Worm (Caenorhabditis elegans) whole organism, L1 larva: ENCODE measurements around the gene nhr-180.

Source experiments
- ama-1 ChIP-seq: fragments of 150-350 bp; optimal IDR thresholded peaks from 2 replicates; lab custom pipeline; 2014
- egl-27 ChIP-seq, 2 experiments: fragments of 150-350 bp in 1 of 2; sonication (generic microtip); optimal IDR thresholded peaks; 3 replicates each; lab custom pipeline; 2017 to 2018; ENCODE audit warnings: missing biosample characterization in 2 of 2, missing genetic modification characterization in 2 of 2, missing genetic modification reagents in 2 of 2
- nhr-47 ChIP-seq: sonication (generic microtip); optimal IDR thresholded peaks from 2 replicates; lab custom pipeline; 2016; ENCODE audit warnings: mild to moderate bottlenecking, missing genetic modification characterization, moderate library complexity, missing compliant biosample characterization
- sox-4 ChIP-seq: sonication (generic microtip); optimal IDR thresholded peaks from 2 replicates; lab custom pipeline; 2016; ENCODE audit warnings: missing genetic modification characterization, missing compliant biosample characterization
- unc-86 ChIP-seq: sonication (generic microtip); optimal IDR thresholded peaks from 2 replicates; lab custom pipeline; 2016; ENCODE audit warnings: missing genetic modification characterization, missing compliant biosample characterization

DNA sequence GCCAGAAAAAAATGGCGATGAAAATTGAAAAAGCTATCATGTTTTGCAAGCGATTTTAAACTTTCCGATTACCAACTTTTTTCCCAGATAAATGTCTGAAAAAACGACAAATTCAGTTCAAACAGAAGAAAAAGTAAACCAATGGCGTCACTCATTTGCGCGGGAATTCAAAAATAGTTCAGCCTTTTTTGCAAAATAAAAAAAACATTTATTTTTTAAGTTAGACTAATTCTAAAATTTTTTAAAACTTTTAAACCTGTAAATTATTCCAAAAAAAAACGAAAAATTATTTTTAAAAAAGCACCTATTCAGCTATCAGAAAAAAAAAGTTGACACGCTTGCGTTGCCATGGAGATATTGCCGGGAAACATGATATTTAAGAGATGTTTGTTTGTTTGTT is 45.6 kb upstream of the nhr-180 start, which contains the start of gene cyp-33C11:
- TF ChIP-seq egl-27 (tag; optimal IDR thresholded peaks at IDR 0.05; lab: Kevin White, UChicago) = no peak
- no peak for TF ChIP-seq nhr-47
- TF ChIP-seq sox-4 (tag; lab: Kevin White, UChicago) = no peak
- TF ChIP-seq unc-86 (tag; lab: Kevin White, UChicago) = no peak
- no peak for TF ChIP-seq ama-1 (lab: Kevin White, UChicago)
